Fruit fly (Drosophila melanogaster) ovary, adult (tissue): Measurements from ENCODE around the gene gammaSnap2.

ENCODE experiments used
- CG17801 ChIP-seq: fragments of 200-800 bp; optimal IDR thresholded peaks from 2 replicates; lab custom pipeline; 2019; ENCODE audit warnings: missing biosample characterization, mild to moderate bottlenecking, missing genetic modification characterization, moderate library complexity; ENCODE audit not compliant: partially characterized antibody

Gene gammaSnap2

DNA sequence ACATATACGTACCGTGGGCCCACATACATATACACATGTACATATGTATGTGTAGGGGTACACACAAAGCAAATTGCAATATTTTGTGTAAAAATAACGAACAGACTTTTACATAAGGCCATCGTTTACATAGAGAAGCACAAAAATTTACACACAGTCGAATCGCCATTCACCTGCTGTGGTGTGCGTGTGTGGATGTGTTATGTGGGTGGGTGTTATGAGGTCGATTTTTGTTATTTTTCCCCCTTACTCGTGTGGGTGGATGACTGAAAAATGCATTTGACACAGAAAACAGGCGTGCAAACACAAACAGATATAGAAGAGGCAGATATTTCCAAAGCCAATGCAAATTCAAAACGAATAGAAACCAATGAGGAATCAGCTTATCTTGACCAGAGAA is 26.1 kb downstream of the gammaSnap2 start:
- TF ChIP-seq CG17801, result no peak

DNA sequence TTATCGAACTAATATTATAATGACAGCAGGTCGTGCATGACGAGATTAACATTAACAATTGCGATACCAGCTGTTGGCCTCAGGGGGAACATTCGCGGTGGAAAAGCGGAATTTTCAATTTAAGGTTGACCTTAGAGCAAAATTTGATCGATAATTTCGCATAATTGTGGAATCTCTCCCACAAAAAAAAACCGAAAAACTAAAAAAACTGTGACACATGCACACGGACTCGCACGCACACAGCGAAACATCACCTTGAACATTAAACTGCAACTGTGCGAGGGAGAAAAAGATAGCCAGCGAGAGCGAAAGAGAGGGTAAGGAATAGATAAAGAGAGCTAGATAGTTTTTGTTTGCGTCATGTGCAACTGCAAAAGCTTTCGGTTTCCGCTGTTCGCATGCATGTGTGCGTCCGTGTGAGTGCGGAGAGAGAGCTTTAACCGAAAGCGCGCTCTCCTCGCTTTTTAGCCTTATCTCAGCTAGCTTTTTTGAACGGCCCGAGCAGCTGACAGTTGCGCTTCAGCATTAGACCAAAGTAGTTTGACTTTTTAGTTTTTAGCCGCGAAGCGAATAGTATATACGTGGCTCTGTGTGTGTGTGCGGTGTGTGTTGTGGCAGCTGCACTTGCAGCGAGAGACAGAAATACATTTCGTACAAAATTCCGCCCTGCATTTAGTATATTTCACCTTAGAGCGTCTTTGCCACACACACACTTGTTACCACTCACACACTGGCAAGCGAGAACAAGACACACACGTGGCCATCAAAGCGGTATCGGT is 27.8 kb downstream of the gammaSnap2 start:
- no peak for TF ChIP-seq CG17801

DNA sequence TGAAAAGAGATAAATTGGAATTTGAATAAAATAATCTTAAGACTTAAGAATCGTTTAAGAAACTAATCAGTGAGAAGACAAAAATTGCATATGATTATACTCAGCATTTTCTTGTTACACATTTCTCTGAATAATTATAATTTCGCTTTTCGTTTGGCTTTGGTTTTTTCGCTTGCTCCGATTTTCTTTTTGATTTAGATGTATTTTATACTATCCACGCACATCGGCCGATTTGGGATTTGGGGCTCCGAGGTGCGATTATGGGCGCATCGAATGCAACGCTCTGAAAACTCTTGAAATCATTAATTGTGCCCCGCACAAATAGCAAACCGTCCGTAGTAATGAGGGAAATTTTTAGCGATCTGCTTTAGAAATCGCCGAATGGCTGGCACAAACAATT is 29.7 kb downstream of the gammaSnap2 start:
- TF ChIP-seq CG17801, result no peak

DNA sequence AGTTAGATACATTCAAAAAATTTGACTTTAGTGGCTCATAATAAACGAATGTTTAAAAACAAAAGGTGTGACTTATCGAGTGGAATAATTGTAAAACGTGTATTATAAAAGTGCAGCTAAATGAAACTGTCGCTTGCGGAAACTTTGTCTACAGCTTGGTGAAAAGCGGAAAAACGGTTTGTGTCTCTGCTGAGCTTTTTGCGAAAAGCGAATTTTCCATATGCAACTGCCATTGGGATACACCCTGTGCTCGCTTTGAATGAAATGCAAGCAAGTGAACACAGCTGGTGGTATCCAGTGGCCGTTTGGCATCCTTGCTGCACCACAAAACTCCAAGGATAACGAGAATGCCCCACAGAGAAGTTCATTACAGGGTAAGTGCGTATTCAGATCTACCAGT is 30.3 kb downstream of the gammaSnap2 start:
- TF ChIP-seq CG17801, result no peak

DNA sequence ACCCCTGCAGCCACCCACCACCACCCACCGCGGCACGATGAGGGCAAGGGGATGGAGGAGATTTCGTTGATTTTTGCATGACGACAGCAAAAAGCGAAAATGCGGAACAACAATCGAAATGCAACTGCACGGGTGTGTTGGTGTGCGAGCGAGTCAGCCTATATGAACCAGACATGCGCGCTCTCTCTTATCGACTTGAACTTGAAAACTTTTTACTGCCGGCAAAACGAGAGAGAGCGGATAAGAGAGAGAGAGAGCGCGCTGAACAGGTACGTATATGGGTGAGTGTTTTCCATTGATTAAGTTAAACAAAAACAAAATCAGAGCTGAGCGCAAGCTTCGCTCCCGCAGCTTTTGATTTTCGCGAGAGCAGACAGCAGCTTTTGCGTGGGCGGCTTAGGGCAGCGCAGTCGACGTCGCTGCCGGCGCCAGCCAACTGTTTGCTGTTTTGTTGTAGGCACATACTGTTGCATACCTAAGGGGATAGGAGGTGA is 32.0 kb downstream of the gammaSnap2 start:
- peak; percentile 22 for TF ChIP-seq CG17801

DNA sequence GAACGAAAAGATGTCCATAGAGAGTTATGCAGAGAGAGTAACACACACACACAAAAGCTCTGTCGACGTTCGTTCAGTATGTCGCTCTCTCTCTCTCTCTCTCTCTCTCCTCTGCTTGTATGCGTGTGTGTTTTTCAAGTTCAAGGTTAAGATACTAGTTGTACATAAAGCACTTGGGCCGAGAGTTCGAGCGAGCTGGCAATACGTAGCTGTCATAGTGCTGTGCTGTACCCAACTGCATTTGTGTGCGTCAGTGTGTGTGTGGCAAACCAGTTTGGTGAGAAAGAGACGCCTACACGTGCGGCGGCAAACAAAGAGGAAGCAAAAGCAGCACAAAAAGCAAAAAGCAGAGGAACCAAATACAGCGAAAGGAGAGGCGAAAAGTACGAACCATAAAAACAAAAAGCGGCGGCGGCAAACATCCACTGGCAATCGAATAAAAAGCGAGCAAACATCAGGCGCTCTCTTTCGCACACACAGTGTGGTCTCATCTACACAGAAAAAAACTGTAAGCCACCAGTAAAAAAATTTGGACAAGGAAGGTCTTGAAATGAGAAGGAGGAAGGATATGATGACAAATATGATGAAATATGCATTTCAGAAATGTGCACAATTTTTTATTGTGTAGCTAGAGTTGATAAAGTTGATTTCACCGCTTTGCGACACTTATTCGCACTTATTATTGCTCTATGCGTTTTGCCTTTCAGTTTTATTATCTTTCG is 33.8 kb downstream of the gammaSnap2 start:
- peak; percentile 6 for TF ChIP-seq CG17801

DNA sequence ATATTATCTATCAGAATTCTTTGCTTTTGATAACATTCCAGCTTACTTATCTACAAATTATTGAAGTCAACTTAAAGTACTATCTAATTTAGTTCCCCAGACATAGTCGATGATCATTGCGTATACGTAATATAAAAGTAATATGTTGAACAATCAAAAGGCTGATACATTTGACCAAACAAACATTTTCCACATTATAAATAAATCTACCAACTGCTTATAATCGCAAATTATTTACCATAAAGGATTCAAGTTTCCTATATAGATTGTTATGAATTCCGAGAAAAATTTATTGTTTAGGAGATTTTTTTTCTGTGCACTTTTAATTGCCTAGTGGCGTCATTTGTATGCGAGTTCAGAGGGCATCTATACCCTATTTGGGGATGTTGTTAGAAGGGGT is 34.5 kb downstream of the gammaSnap2 start:
- no peak for TF ChIP-seq CG17801

DNA sequence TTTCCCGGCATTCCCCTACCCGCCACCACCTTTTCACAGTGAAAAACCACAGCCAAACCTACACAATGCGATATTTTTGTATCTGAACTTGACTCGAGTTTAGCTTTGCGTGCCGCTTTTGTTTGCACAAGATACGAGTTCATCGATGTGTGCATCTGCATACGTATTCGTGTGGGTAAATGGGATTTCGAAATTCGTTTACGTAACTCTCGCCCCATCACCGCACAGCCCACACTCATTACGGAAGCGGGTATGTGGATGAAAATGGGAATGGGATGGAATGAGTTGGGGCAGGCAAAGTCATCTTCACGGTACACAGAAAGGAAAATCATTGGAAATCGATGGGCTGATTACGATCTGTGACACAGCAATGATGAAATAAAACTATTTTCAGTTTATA is 35.0 kb downstream of the gammaSnap2 start:
- no peak for TF ChIP-seq CG17801

DNA sequence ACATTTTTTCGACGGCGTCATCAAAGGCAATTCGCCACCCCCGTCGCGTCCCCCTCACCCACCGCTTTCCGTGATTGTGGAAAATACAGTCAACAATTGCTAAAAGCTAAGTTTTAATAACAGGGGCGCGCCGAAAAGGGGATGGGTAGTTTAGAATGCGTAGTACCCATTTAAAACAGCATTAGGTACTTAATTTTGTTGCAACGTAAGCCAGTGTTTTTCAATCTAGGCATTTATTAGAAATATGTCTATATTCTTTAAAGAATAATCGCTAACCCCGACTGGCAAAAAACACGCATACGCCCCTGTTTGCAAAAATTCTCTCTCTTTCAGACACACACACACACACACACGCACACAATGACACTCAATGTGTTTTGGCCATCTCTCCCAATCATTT is 36.3 kb downstream of the gammaSnap2 start:
- peak; percentile 81 for TF ChIP-seq CG17801

DNA sequence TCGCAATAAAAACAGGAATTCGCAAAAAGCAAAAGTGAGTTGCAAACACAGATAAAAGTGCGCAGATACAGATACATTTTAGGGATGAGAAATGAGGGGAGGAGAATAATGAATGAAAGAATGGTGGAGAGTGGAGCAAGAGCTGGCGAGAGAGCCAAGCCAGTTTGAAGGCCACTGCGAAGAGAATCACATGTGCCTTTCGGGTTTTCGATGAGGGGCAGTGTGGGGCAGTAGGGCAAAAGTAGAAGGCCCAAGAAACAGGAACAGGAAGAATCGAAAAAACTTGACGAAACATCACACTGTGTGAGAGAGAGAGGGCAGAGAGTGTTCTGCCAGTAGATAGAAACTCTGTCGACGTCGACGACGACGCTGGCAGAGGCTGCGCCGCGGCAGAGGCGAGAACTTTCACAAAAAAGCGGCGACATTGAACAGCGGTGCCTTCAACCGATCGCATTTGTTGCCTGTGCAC is 37.0 kb downstream of the gammaSnap2 start:
- no peak for TF ChIP-seq CG17801

DNA sequence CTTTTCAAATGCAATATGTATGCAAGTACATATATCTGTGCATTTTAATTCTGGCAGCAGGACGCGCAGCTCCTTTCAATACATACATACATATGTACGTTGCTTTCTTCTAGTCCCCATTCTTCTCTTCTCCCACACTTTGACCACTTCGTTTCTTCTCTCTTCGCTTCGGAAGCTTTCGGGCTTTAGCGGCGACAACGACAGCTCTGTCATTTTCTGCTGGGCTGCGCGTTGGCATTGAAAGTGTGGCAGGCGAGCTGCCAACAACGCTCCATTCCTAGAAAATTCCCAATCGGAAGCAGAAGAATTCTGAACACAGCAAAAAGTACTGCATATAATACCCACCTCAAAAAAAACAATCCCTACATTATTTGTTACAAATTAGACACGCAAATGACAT is 38.1 kb downstream of the gammaSnap2 start:
- TF ChIP-seq CG17801, result peak; percentile 4

DNA sequence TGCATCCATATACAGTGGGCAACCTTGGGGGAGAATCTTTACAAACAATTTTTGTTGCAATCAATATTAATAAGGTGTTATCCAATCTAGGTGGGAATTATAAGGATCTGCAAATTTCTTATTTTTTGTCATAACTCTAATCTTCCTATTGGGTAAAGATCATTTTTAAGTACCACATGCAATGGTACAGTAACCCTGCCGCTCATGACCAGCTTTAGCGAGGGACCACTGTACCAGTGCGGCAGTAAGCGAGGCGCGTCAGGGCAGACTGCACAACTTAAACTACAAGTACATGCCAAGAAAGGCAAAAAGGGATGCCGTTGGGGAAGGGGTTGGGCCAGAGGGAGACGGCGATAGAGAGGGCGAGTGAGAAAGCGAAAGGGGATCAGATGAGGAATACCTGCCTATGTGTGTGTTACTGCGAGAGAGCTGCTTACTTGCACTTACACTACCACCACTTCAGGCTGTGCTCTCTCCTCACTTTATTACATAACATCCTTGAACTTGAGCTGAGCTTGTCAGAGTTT is 38.6 kb downstream of the gammaSnap2 start:
- peak; percentile 52 for TF ChIP-seq CG17801

DNA sequence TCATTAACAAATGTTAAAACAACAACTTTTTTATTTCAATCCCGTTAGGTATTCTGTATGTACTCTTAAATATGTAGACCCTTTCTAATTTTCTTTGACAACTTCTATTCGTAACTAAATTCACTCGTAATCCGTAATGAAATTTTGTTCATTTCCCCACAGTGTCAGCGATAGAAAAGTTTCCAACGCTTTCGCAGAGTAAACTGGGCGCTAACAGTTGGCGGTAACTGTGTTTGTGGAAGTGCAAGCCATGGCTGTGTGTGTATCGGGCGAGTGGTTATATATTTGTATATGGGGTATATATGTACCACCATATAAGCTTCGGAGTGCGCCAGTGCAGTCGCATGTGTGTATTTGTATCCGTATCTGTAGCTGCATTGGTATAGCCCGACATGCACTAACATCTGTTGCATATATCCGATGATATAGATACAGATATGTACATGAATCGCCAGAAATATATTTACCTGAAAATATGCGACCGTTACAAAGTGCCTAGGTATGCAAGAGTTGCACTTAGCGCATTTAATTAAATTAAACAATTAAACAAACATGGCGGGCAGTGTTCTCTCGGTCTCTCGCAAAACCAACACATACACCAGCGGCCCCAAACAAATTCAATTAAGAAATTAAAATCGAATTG is 39.6 kb downstream of the gammaSnap2 start:
- TF ChIP-seq CG17801, result no peak

DNA sequence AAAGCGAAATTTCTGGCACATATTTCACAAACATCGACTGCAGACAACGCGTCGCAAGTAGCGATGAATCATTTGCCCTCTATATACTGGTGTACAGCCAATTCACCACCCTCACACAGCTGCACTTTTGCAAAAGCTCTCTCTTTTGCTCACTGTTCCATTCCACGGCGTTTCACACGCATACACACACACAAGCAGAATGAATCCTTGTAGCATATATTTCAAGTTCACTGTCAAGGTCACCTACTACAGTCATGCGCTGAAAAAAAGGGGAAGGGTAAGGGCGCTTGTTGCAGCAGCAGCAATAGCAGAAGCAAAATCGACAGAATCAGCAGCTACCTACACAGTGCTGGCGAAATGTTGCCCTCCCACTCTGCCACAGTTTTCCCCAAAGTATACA is 40.5 kb downstream of the gammaSnap2 start:
- peak; percentile 6 for TF ChIP-seq CG17801

DNA sequence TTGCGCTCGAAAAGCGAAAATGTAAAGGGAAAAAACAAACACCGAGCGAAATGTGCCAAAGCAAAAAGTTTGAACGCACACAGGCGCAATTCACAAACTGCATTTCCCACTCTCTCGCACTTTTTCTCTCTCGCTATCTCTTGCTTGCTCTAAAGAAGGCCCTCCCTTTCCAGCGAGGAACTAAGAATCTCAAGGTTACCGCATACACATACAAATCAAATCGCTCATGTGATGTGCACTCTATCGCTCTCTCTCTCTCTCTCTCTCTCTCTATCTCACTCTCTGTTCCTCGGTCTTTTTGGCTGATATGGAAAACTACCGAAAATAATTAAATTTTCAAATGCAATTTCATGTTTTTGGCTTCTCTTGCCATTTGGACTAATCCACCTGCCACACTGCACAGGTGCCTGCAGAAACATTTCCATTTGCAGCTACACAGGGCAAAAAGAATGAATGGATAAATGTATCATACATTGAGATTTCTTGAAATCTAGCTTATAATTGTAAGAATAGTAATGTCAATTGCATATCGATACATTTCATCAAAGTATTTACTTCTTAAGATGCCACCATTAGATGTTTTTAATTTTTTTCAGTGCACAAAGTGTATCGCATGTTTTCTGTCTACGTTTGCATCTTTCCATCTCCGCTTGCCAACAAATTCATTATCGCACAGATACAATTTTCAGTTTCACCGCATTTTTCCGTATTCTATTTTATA is 41.8 kb downstream of the gammaSnap2 start:
- peak; percentile 78 for TF ChIP-seq CG17801

DNA sequence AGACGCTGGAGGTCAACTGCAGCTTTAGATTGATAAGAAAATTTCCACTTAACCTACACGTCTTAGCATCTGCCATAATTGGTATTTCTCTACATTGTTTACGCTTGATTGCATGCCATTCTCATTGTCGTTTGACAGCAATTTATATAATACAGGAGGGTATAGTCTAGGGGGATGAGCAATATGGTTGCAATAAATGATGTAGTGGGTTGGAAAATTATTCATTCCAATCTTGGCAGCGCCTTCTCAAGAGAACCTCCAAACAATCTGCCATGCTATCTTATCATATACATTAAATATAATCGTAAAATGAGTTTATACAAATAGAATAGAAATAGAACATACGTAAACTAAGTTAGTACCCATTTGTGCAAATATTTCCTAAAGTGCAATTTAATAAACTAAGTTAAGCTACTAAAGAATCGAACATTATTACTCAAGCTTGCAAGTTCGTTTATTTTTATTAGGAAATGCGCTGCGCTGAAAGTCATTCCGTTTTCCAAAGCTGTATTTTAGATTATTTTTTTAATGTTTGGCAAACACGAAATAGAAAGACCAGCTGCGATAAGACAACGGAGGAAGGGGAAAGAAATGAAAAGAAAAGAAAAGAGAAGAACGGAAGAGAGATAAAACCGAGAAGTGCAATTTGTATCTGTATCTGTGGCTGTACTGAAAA is 42.6 kb downstream of the gammaSnap2 start:
- no peak for TF ChIP-seq CG17801
